Worm (Caenorhabditis elegans) whole organism, L1 larva: Measurements from ENCODE around the gene ephx-1.

Experiments
- C34B4.2 ChIP-seq: sonication (generic microtip); optimal IDR thresholded peaks from 2 replicates; lab custom pipeline; 2017; ENCODE audit warnings: mild to moderate bottlenecking, missing genetic modification characterization, missing compliant biosample characterization
- Y116A8C.19 ChIP-seq: sonication (generic microtip); optimal IDR thresholded peaks from 2 replicates; lab custom pipeline; 2016; ENCODE audit warnings: missing compliant biosample characterization, missing genetic modification characterization, borderline replicate concordance
- aly-2 ChIP-seq: fragments of 150-350 bp; optimal IDR thresholded peaks from 2 replicates; lab custom pipeline; 2014; ENCODE audit warnings: missing biosample characterization, missing genetic modification characterization
- blmp-1 ChIP-seq: fragments of 150-350 bp; optimal IDR thresholded peaks from 2 replicates; lab custom pipeline; 2014; ENCODE audit warnings: missing biosample characterization, missing genetic modification characterization
- ceh-63 ChIP-seq: fragments of 200-800 bp; sonication (Bioruptor generic); optimal IDR thresholded peaks from 2 replicates; lab custom pipeline; 2018; ENCODE audit warnings: mild to moderate bottlenecking, missing genetic modification characterization, missing compliant biosample characterization
- ceh-8 ChIP-seq: fragments of 200-800 bp; sonication (Bioruptor generic); optimal IDR thresholded peaks from 2 replicates; lab custom pipeline; 2018; ENCODE audit warnings: mild to moderate bottlenecking, missing genetic modification characterization, moderate library complexity, missing compliant biosample characterization
- ceh-82 ChIP-seq, 3 experiments: fragments of 150-350 bp in 1 of 3; sonication (generic microtip) in 2 of 3; optimal IDR thresholded peaks; 2 replicates each; lab custom pipeline; 2014 to 2017; ENCODE audit warnings: missing biosample characterization in 3 of 3, missing genetic modification characterization in 3 of 3
- ceh-90 ChIP-seq: sonication (generic microtip); optimal IDR thresholded peaks from 2 replicates; lab custom pipeline; 2016; ENCODE audit warnings: missing genetic modification characterization, missing compliant biosample characterization
- elt-2 ChIP-seq: sonication (generic microtip); optimal IDR thresholded peaks from 2 replicates; lab custom pipeline; 2016; ENCODE audit warnings: missing genetic modification characterization, mild to moderate bottlenecking, inconsistent platforms, missing compliant biosample characterization, missing genetic modification reagents
- elt-3 ChIP-seq, 6 experiments: fragments of 150-350 bp in 1 of 6; sonication (generic microtip); optimal IDR thresholded peaks; 2 replicates each; lab custom pipeline; 2017 to 2018; ENCODE audit warnings: missing biosample characterization in 6 of 6, missing genetic modification characterization in 6 of 6, inconsistent platforms in 1 of 6
- fos-1 ChIP-seq: fragments of 150-350 bp; optimal IDR thresholded peaks from 2 replicates; lab custom pipeline; 2014; ENCODE audit warnings: missing biosample characterization, missing genetic modification characterization
- grh-1 ChIP-seq: fragments of 200-800 bp; sonication (Bioruptor generic); IDR thresholded peaks from 2 replicates; pipeline ENCODE4 v1.3.6; 2022; ENCODE audit warnings: missing genetic modification reagents, missing genetic modification characterization, missing compliant biosample characterization
- hlh-17 ChIP-seq: fragments of 200-800 bp; sonication (Bioruptor generic); optimal IDR thresholded peaks from 2 replicates; lab custom pipeline; 2018; ENCODE audit warnings: missing genetic modification characterization, mild to moderate bottlenecking, missing compliant biosample characterization, moderate library complexity, borderline replicate concordance
- hpl-2 ChIP-seq: fragments of 150-350 bp; optimal IDR thresholded peaks from 2 replicates; lab custom pipeline; 2014; ENCODE audit warnings: missing biosample characterization, missing genetic modification reagents, missing genetic modification characterization
- lin-13 ChIP-seq: fragments of 150-350 bp; optimal IDR thresholded peaks from 2 replicates; lab custom pipeline; 2014; ENCODE audit warnings: missing biosample characterization, missing genetic modification reagents, missing genetic modification characterization
- lin-14 ChIP-seq: fragments of 200-800 bp; sonication (Bioruptor generic); optimal IDR thresholded peaks from 2 replicates; lab custom pipeline; 2018; ENCODE audit warnings: mild to moderate bottlenecking, missing genetic modification characterization, moderate library complexity, missing compliant biosample characterization
- lin-35 ChIP-seq, 2 experiments: fragments of 150-350 bp; optimal IDR thresholded peaks; 2 replicates each; lab custom pipeline; 2014; ENCODE audit warnings: missing biosample characterization in 2 of 2, missing genetic modification characterization in 2 of 2, missing genetic modification reagents in 2 of 2
- lin-39 ChIP-seq: fragments of 150-350 bp; optimal IDR thresholded peaks from 2 replicates; lab custom pipeline; 2014; ENCODE audit warnings: missing biosample characterization, missing genetic modification reagents, missing genetic modification characterization
- lir-3 ChIP-seq: sonication (generic microtip); optimal IDR thresholded peaks from 2 replicates; lab custom pipeline; 2016; ENCODE audit warnings: mild to moderate bottlenecking, missing genetic modification characterization, moderate library complexity, missing compliant biosample characterization; ENCODE audit not compliant: poor library complexity
- lsy-2 ChIP-seq, 2 experiments: fragments of 150-350 bp; optimal IDR thresholded peaks; 2 replicates each; lab custom pipeline; 2014; ENCODE audit warnings: missing biosample characterization in 2 of 2, missing genetic modification characterization in 2 of 2
- mdl-1 ChIP-seq, 2 experiments: fragments of 150-350 bp; optimal IDR thresholded peaks; 2 replicates each; lab custom pipeline; 2014 to 2017; ENCODE audit warnings: missing biosample characterization in 2 of 2, missing genetic modification characterization in 2 of 2, inconsistent platforms in 1 of 2
- nhr-11 ChIP-seq: fragments of 150-350 bp; optimal IDR thresholded peaks from 2 replicates; lab custom pipeline; 2014; ENCODE audit warnings: missing biosample characterization, missing genetic modification characterization
- nhr-76 ChIP-seq: sonication (generic microtip); optimal IDR thresholded peaks from 2 replicates; lab custom pipeline; 2017; ENCODE audit warnings: missing biosample characterization, missing genetic modification characterization
- nhr-85 ChIP-seq: sonication (generic microtip); peaks from one replicate; lab custom pipeline; 2016; ENCODE audit warnings: missing genetic modification characterization, inconsistent platforms, missing compliant biosample characterization
- pax-3 ChIP-seq: fragments of 200-800 bp; sonication (Bioruptor generic); optimal IDR thresholded peaks from 2 replicates; lab custom pipeline; 2018; ENCODE audit warnings: mild to moderate bottlenecking, missing genetic modification characterization, moderate library complexity, missing compliant biosample characterization
- snpc-4 ChIP-seq: fragments of 150-350 bp; optimal IDR thresholded peaks from 2 replicates; lab custom pipeline; 2014; ENCODE audit warnings: missing biosample characterization, missing genetic modification characterization
- sptf-1 ChIP-seq: fragments of 150-350 bp; optimal IDR thresholded peaks from 2 replicates; lab custom pipeline; 2014; ENCODE audit warnings: missing biosample characterization, missing genetic modification characterization
- swsn-7 ChIP-seq: sonication (generic microtip); optimal IDR thresholded peaks from 2 replicates; lab custom pipeline; 2016; ENCODE audit warnings: missing genetic modification characterization, missing compliant biosample characterization
- unc-30 ChIP-seq: sonication (generic microtip); optimal IDR thresholded peaks from 2 replicates; lab custom pipeline; 2017; ENCODE audit warnings: missing biosample characterization, missing genetic modification characterization
- unc-86 ChIP-seq: sonication (generic microtip); optimal IDR thresholded peaks from 2 replicates; lab custom pipeline; 2016; ENCODE audit warnings: missing genetic modification characterization, missing compliant biosample characterization
- zip-4 ChIP-seq: fragments of 200-800 bp; sonication (Bioruptor generic); optimal IDR thresholded peaks from 2 replicates; lab custom pipeline; 2018; ENCODE audit warnings: mild to moderate bottlenecking, missing genetic modification characterization, moderate library complexity, missing compliant biosample characterization
- ztf-11 ChIP-seq, 2 experiments: sonication (generic microtip); optimal IDR thresholded peaks; 2 replicates each; lab custom pipeline; 2016 to 2017; ENCODE audit warnings: missing genetic modification characterization in 2 of 2, missing biosample characterization in 1 of 2, missing compliant biosample characterization in 1 of 2

The ephx-1 gene

DNA sequence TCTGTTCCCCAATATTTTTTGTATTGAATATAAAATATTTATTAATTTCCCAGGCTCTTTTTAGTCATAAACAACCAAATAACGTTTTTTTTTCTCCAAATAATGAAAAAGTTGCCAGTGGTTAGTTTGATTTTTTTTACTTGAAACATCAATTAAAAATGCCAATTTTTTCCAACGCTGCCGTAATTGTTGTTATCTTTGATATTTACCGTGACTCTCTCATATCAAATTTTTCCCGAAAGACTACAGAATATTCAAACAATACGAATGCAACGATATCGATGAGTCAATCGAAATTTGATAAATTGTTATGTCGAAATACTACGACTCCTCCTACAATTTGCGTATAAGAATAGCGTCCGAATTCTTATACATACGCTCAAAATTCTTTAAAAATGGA, 17.8 kb upstream of the ephx-1 start, which contains the start of gene K10G6.5:
Gene K10G6.5 (plus strand): TSS at position 345 of the 400 bp plus-strand sequence.
- TF ChIP-seq C34B4.2 (no peak), zip-4 (GFP tag; lab: Kevin White, UChicago) (no peak), sptf-1 (no peak), pax-3 (tag; lab: Kevin White, UChicago) (no peak), unc-86 (tag; lab: Kevin White, UChicago) (no peak), nhr-76 (no peak), elt-2 (tag; lab: Kevin White, UChicago) (peak; percentile 51)

DNA sequence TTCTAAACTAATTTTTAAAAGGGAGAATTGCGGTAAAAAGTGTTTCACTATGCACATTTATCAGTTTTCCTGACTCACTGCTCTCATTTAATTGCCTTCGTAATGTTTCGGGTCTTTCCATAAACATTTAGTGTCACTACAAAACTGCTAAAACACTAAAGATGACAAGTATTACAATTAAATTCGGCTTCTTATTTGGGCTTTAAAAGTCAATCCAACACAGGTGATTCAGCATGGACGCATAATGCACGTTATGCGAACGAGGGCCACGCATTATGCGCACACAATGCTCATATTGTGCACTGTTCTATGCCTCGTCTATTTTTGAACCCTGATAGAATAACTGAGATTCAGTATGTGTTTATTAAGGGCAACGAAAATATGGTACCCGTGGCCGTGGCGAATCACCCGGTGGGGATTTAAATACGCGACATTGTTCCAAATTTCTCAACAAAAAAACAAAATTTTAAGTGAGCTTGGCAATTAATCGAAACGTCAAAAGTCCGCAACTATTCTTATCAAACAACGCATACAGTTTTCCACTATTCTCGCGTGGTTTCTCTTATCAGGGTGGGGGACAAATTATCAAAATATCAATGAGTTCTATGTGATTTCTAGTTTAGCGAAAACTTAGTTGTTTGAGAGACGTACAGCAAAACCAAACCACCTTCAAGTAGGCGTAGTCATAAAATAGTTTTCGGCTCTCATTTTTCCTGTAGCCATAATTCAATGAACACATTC, 14.9 kb upstream of the ephx-1 start, which contains the start of gene Y14H12A.2:
Gene Y14H12A.2 (minus strand): TSS at position 51 of the 741 bp plus-strand sequence.
- TF ChIP-seq mdl-1 (tag; optimal IDR thresholded peaks at IDR 0.05; lab: Kevin White, UChicago) (no peak), elt-2 (tag; lab: Kevin White, UChicago) (peak; percentile 88), elt-3 (tag; optimal IDR thresholded peaks at IDR 0.05; lab: Kevin White, UChicago) (no peak)

DNA sequence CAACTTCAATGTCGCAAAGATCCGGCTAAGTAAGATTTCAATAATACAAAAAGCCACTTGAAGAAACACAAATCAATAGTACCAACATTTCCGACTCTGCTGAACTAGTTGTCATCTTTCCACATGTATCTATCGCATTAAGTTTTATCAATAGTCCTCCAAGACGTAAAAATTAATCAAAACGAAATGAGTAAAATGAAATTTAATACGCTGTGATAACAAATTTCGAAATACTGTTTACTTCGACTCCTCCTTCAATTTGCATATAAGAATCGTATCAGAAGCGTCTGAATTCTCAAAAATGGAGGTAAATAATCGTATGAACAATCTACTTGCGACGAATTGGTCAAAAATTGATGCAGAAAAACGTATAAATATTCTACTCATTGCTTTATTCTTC, 14.0 kb upstream of the ephx-1 start:
- TF ChIP-seq hpl-2 = no peak
- TF ChIP-seq elt-2 (tag; lab: Kevin White, UChicago) = peak; percentile 87

DNA sequence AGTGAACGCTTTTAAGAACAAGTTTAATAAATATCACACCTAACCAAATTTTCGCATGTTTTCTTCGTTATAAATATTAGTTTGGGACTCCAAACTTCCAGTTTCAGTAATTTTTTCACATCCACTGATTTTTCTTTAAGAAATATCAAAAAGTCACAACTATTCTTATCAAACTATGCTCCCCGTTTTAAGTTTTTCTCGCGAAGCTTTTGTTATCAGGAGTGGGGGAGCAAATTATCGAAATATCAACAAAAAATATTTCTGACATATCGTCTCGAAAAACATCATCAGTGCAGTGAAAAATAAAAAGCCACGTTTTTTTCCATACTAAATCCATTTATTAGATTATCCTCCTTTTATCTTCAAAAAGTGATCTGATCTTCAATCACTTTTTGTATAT, 12.7 kb upstream of the ephx-1 start:
- TF ChIP-seq elt-2 (tag; lab: Kevin White, UChicago) (peak; percentile 80), aly-2 (tag; lab: Kevin White, UChicago) (no peak)

DNA sequence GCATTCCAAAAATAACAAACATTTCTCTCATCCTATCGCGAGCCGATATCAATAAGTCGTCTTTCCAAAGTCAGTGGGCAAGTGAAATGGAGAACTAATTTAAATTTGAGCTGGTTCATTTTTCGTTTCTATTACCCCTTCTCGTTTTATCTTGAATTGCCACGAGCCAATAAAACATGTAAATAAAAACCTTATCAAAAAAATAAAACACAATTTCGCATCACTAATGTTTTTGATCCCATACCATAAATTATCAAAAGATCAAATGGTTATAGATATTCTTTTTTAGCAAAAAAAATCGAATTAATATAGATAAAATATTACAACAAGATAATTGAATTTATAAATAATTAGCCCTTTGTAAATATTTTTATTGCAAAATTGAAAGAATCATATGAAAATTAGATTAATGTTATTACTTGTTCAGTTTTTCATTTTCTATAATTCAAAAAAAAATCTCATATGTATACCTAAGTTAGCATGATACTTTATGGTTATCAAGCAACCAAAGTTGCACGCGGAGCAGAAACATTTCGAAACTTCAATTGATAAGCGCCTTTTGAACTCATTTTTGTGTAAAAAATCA, 12.0 kb upstream of the ephx-1 start, which contains the start of gene Y14H12A.1:
Gene Y14H12A.1 (plus strand): TSS at position 536 of the 586 bp plus-strand sequence.
- no peak for TF ChIP-seq ztf-11 (tag; optimal IDR thresholded peaks at IDR 0.05; lab: Kevin White, UChicago)
- TF ChIP-seq lin-35 (GFP tag; optimal IDR thresholded peaks at IDR 0.05; lab: Kevin White, UChicago) = no peak
- peak; percentile 69 for TF ChIP-seq elt-2 (tag; lab: Kevin White, UChicago)
- TF ChIP-seq sptf-1 = no peak
- TF ChIP-seq nhr-11 = no peak

DNA sequence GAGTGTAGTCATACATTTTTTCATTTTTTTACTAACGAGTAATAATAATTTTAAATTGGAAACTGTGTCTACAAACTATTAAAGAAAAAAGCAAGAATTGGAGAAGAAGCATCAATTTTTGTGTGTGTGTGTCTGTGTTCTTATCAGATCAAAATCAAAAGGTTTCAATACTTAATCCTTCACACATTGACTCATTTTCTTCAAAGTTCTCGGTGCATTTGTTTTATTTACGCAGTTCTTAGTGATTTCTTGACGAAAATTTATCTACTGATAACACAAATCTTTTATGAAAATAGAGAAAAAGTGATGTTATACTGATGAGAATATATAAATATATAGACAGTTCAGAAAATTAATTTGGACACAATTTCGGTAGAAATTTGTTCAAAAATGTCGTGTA, 8.7 kb upstream of the ephx-1 start, which contains the start of gene clc-22:
Gene clc-22 (minus strand): TSS at position 71 of the 400 bp plus-strand sequence.
- TF ChIP-seq swsn-7 (tag; lab: Kevin White, UChicago) = no peak
- no peak for TF ChIP-seq ceh-82 (tag; optimal IDR thresholded peaks at IDR 0.05; lab: Kevin White, UChicago)
- no peak for TF ChIP-seq Y116A8C.19 (tag; lab: Kevin White, UChicago)
- no peak for TF ChIP-seq ceh-63
- no peak for TF ChIP-seq ceh-90 (tag; lab: Kevin White, UChicago)
- TF ChIP-seq elt-2 (tag; lab: Kevin White, UChicago) = peak; percentile 52
- TF ChIP-seq, all 84 proteins: peak for 1

DNA sequence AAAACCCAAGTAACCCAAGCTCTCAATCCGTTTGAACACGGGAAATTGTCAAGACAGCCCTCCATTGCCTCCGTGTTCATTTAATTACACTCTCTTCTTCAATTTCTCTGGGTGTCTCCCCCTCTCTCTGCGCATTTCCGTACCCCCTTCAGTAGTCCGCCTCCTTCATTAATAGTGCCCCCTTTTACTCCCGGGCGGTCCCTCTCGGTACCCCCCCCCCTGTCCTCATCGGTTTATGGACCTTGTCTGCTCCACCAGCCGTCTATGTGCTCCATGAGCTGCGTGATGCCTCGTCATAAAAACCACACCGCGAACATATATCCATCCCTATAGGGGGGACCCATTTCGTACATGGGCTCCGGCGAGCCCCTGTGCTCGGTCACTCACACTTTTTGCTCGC, 5.2 kb upstream of the ephx-1 start:
- TF ChIP-seq lin-14 (GFP tag; lab: Kevin White, UChicago) (peak; percentile 9), fos-1 (tag; lab: Kevin White, UChicago) (no peak)

DNA sequence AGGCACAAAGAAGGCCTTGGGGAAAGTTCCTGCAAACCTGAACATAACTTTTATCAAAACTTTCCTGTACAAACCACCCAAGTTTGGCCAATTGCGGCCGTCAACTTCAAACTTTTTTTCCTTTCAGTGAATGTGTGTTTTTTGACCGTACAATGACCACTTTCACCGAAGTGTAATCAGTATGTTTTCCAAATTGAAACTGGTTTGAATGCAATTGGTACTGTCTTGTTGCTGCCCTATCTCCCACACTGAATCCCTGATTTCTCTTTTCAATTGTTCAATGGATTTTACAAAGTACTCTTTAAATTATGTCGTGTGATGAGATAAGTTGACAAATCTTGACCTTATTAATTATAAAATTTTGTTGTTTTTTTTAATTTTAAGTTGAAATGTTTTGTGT, 4.3 kb upstream of the ephx-1 start:
- TF ChIP-seq ceh-8 (GFP tag; lab: Kevin White, UChicago) = no peak
- TF ChIP-seq lin-13 (GFP tag; lab: Kevin White, UChicago) = no peak
- TF ChIP-seq nhr-85 (tag; lab: Kevin White, UChicago) = peak; percentile 61
- no peak for TF ChIP-seq hlh-17
- no peak for TF ChIP-seq snpc-4 (tag; lab: Kevin White, UChicago)
- 0 out of 2 replicates have a peak, but pooled peaks have one; percentile 28 for TF ChIP-seq grh-1 (GFP tag; lab: Robert Waterston, UW)
- no peak for TF ChIP-seq ztf-11 (tag; optimal IDR thresholded peaks at IDR 0.05; lab: Kevin White, UChicago)
- TF ChIP-seq unc-30 = no peak
- TF ChIP-seq lir-3 (tag; lab: Kevin White, UChicago) = no peak
- peak in 1 of 6 experiments; percentile 59 for TF ChIP-seq elt-3 (tag; optimal IDR thresholded peaks at IDR 0.05; lab: Kevin White, UChicago)
- TF ChIP-seq lsy-2 (tag; optimal IDR thresholded peaks at IDR 0.05; lab: Kevin White, UChicago) = no peak
- peak; percentile 79 for TF ChIP-seq blmp-1
- no peak for TF ChIP-seq lin-39 (tag; lab: Kevin White, UChicago)
